Fruit fly (Drosophila melanogaster): ENCODE data around the gene CG46339.
A peak's percentile ranks its signal among the peaks of the same experiment; 100 is the strongest.

The CG46339 gene

DNA sequence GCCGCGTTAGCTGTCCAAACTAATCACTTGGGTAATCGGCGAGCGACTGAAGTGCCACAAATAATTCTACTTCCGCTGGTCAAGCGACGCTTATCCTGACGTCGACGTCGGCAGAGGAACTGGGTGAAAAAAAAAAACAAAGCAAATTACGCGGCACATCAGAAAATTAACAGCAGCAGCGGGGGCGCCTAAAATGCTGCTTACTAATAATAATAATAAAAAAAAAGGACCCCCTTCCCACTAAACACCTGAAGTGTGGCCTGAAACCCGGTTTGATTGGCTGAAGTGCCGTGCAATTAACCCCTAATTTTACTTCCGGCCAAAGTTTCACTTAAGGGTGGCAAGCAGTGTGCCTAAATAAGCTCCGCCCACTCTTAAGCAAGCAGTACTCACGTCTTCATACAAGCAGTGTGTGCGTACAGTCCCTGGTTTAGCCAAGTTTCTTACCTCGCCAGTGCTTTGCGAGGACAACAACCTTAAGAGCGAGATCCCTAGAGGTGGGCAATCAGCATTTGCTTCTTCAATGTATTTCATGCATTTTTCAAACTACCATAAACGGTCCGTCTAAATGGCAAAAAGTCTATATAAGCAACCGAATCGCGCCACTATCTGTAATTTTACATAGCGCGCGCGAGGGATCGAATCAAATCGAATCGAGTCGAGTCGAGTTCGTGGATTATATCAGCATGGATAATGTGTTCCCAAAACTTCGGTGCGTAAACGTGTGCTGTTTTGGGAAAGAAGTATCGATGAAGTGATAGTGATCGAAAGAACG, 34.3 kb upstream of the CG46339 start, which contains the start of the genes ro and T48 (continued):
- no peak for TF ChIP-seq CG3838 (GFP tag; optimal IDR thresholded peaks at IDR 0.05)
- 0 out of 2 replicates have a peak, but pooled peaks have one; percentile 36 for TF ChIP-seq tna (GFP tag; IDR thresholded peaks at IDR 0.05; ENCODE audit: partially characterized antibody)
- peak; percentile 96 for TF ChIP-seq Med (GFP tag)
- no peak for TF ChIP-seq Hey (tag; optimal IDR thresholded peaks at IDR 0.05)
- TF ChIP-seq MESR4 (GFP tag; optimal IDR thresholded peaks at IDR 0.05) = peak; percentile 34
- no peak for TF ChIP-seq CG6175 (GFP tag; IDR thresholded peaks at IDR 0.05)
- no peak for TF ChIP-seq lov (optimal IDR thresholded peaks at IDR 0.05)
- 0 out of 3 replicates have a peak, but pooled peaks have one; percentile 41 for TF ChIP-seq lov (GFP tag; IDR thresholded peaks at IDR 0.05)
- TF ChIP-seq CG4282 (GFP tag; optimal IDR thresholded peaks at IDR 0.05) = peak; percentile 84
- TF ChIP-seq ssp (GFP tag; IDR thresholded peaks at IDR 0.05) = peak; percentile 70
- no peak for TF ChIP-seq Poxn (GFP tag; IDR thresholded peaks at IDR 0.05)
- TF ChIP-seq CG4360 (GFP tag; IDR thresholded peaks at IDR 0.05) = no peak
- TF ChIP-seq phol (tag; optimal IDR thresholded peaks at IDR 0.05) = peak; percentile 71
- TF ChIP-seq Taf1 (GFP tag; IDR thresholded peaks at IDR 0.05) = no peak
- no peak for TF ChIP-seq CG31388 (GFP tag; optimal IDR thresholded peaks at IDR 0.05)
- peak; percentile 34 for TF ChIP-seq bigmax (GFP tag; optimal IDR thresholded peaks at IDR 0.05)
- no peak for TF ChIP-seq sna (GFP tag; IDR thresholded peaks at IDR 0.05; ENCODE audit: partially characterized antibody)
- TF ChIP-seq CG18262 (tag; optimal IDR thresholded peaks at IDR 0.05) = no peak
- TF ChIP-seq tio (GFP tag; optimal IDR thresholded peaks at IDR 0.05) = no peak
- TF ChIP-seq CG11696 (GFP tag; IDR thresholded peaks at IDR 0.05) = 0 out of 2 replicates have a peak, but pooled peaks have one; percentile 50
- no peak for TF ChIP-seq fd102C (GFP tag; optimal IDR thresholded peaks at IDR 0.05)
- TF ChIP-seq CG2712 (tag; optimal IDR thresholded peaks at IDR 0.05) = peak; percentile 72
- no peak for TF ChIP-seq CG8765 (GFP tag; IDR thresholded peaks at IDR 0.05)
- peak; percentile 31 for TF ChIP-seq Six4 (GFP tag; optimal IDR thresholded peaks at IDR 0.05)
- TF ChIP-seq lilli (GFP tag; optimal IDR thresholded peaks at IDR 0.05) = peak; percentile 57
- TF ChIP-seq zen (tag; optimal IDR thresholded peaks at IDR 0.05) = peak; percentile 74
- TF ChIP-seq Side (GFP tag; optimal IDR thresholded peaks at IDR 0.05) = peak; percentile 64
- peak; percentile 66 for TF ChIP-seq sug (tag; optimal IDR thresholded peaks at IDR 0.05)
- peak; percentile 86 for TF ChIP-seq BEAF-32 (GFP tag; optimal IDR thresholded peaks at IDR 0.05)
- TF ChIP-seq NK7.1 (GFP tag; optimal IDR thresholded peaks at IDR 0.05) = peak; percentile 8
- TF ChIP-seq CG43689 (GFP tag; IDR thresholded peaks at IDR 0.05) = no peak
- TF ChIP-seq CG9817 (tag; optimal IDR thresholded peaks at IDR 0.05) = peak; percentile 45
- TF ChIP-seq ERR (GFP tag; optimal IDR thresholded peaks at IDR 0.05) = peak; percentile 68
- peak; percentile 71 for TF ChIP-seq repo (GFP tag; optimal IDR thresholded peaks at IDR 0.05)
- TF ChIP-seq Spps (tag; optimal IDR thresholded peaks at IDR 0.05) = no peak
- peak; percentile 38 for TF ChIP-seq pb (GFP tag; optimal IDR thresholded peaks at IDR 0.05)
- TF ChIP-seq ems (GFP tag; optimal IDR thresholded peaks at IDR 0.05) = peak; percentile 39
- TF ChIP-seq Awh (GFP tag; IDR thresholded peaks at IDR 0.05) = no peak
- TF ChIP-seq ranshi (GFP tag; IDR thresholded peaks at IDR 0.05) = peak; percentile 38; the same call in 1 of the 2 replicates
- TF ChIP-seq CG2678 (tag; optimal IDR thresholded peaks at IDR 0.05) = peak; percentile 8
- peak; percentile 22 for TF ChIP-seq Camta (GFP tag; optimal IDR thresholded peaks at IDR 0.05)
- TF ChIP-seq jing (GFP tag; optimal IDR thresholded peaks at IDR 0.05) = no peak
- no peak for TF ChIP-seq CG1024 (GFP tag; IDR thresholded peaks at IDR 0.05)
- TF ChIP-seq Nf-YC (tag; optimal IDR thresholded peaks at IDR 0.05) = peak; percentile 98
- peak; percentile 52 for TF ChIP-seq CG12391 (tag; optimal IDR thresholded peaks at IDR 0.05)
- no peak for TF ChIP-seq Hand (GFP tag; optimal IDR thresholded peaks at IDR 0.05)
- peak; percentile 18; the same call in 1 of the 2 replicates for TF ChIP-seq crol (GFP tag; IDR thresholded peaks at IDR 0.05)
- no peak for TF ChIP-seq CG11695 (GFP tag; IDR thresholded peaks at IDR 0.05)
- 0 out of 2 replicates have a peak, but pooled peaks have one; percentile 32 for TF ChIP-seq CG10321 (GFP tag; IDR thresholded peaks at IDR 0.05)
- peak; percentile 49 to 82 for TF ChIP-seq Pdp1 (GFP tag; optimal IDR thresholded peaks at IDR 0.05)
